Fruit fly (Drosophila melanogaster) whole organism, embryonic: Measurements from ENCODE around the gene Sirt6.

Source experiments
- Antp ChIP-seq: fragments of 200-800 bp; sonication (Bioruptor generic); optimal IDR thresholded peaks from 3 replicates; lab custom pipeline; 2016; ENCODE audit warnings: missing biosample characterization, missing genetic modification characterization
- CG10274 ChIP-seq: fragments of 200-800 bp; sonication (Bioruptor generic); optimal IDR thresholded peaks from 3 replicates; lab custom pipeline; 2017; ENCODE audit warnings: missing biosample characterization, mild to moderate bottlenecking, missing genetic modification characterization
- CG11456 ChIP-seq: fragments of 200-800 bp; sonication (Bioruptor generic); IDR thresholded peaks from 3 replicates; pipeline ENCODE4 v1.3.6; 2022; ENCODE audit warnings: missing biosample characterization, missing genetic modification characterization
- CG11560 ChIP-seq: fragments of 200-800 bp; sonication (Bioruptor generic); IDR thresholded peaks from 3 replicates; pipeline ENCODE4 v1.3.6; 2022; ENCODE audit warnings: missing biosample characterization, missing genetic modification characterization
- CG11695 ChIP-seq: fragments of 200-800 bp; sonication (Bioruptor generic); IDR thresholded peaks from 3 replicates; pipeline ENCODE4 v1.3.6; 2022; ENCODE audit warnings: missing biosample characterization, missing genetic modification characterization
- CG11696 ChIP-seq: fragments of 200-800 bp; sonication (Bioruptor generic); IDR thresholded peaks from 2 replicates; pipeline ENCODE4 v1.3.6; 2022; ENCODE audit warnings: missing biosample characterization, missing genetic modification characterization
- CG12104 ChIP-seq: fragments of 200-800 bp; sonication (Bioruptor generic); optimal IDR thresholded peaks from 3 replicates; lab custom pipeline; 2016; ENCODE audit warnings: missing biosample characterization, missing genetic modification characterization
- CG12299 ChIP-seq: fragments of 200-800 bp; sonication (Bioruptor generic); optimal IDR thresholded peaks from 2 replicates; lab custom pipeline; 2018; ENCODE audit warnings: missing biosample characterization, mild to moderate bottlenecking, missing genetic modification characterization
- CG13894 ChIP-seq: fragments of 200-800 bp; sonication (Bioruptor generic); optimal IDR thresholded peaks from 3 replicates; lab custom pipeline; 2018; ENCODE audit warnings: missing biosample characterization, mild to moderate bottlenecking, missing genetic modification characterization, moderate library complexity
- CG15479 ChIP-seq: fragments of 200-800 bp; sonication (Bioruptor generic); optimal IDR thresholded peaks from 3 replicates; lab custom pipeline; 2019; ENCODE audit warnings: missing biosample characterization, mild to moderate bottlenecking, missing genetic modification characterization, moderate library complexity
- CG18011 ChIP-seq: fragments of 200-800 bp; sonication (Bioruptor generic); optimal IDR thresholded peaks from 2 replicates; lab custom pipeline; 2017; ENCODE audit warnings: missing biosample characterization, missing genetic modification characterization, mild to moderate bottlenecking, moderate library complexity, missing genotype
- CG18619 ChIP-seq: fragments of 200-800 bp; sonication (Bioruptor generic); optimal IDR thresholded peaks from 3 replicates; lab custom pipeline; 2017; ENCODE audit warnings: missing biosample characterization, mild to moderate bottlenecking, missing genetic modification characterization
- CG2875 ChIP-seq: fragments of 200-800 bp; sonication (Bioruptor generic); optimal IDR thresholded peaks from 2 replicates; lab custom pipeline; 2017; ENCODE audit warnings: missing biosample characterization, mild to moderate bottlenecking, missing genetic modification characterization, missing genetic modification reagents
- CG31224 ChIP-seq: fragments of 200-800 bp; sonication (Bioruptor generic); IDR thresholded peaks from 2 replicates; pipeline ENCODE4 v1.3.6; 2022; ENCODE audit warnings: missing biosample characterization, missing genetic modification characterization
- CG3163 ChIP-seq: fragments of 200-800 bp; sonication (Bioruptor generic); optimal IDR thresholded peaks from 3 replicates; lab custom pipeline; 2016; ENCODE audit warnings: missing biosample characterization, missing genetic modification characterization
- CG34376 ChIP-seq: fragments of 200-800 bp; sonication (Bioruptor generic); optimal IDR thresholded peaks from 2 replicates; lab custom pipeline; 2018; ENCODE audit warnings: missing biosample characterization, mild to moderate bottlenecking, missing genetic modification characterization
- CG7357 ChIP-seq: fragments of 200-800 bp; sonication (Bioruptor generic); IDR thresholded peaks from 3 replicates; pipeline ENCODE4 v1.3.6; 2022; ENCODE audit warnings: missing biosample characterization, missing genetic modification characterization
- CG7745 ChIP-seq: fragments of 200-800 bp; sonication (Bioruptor generic); optimal IDR thresholded peaks from 2 replicates; lab custom pipeline; 2018; ENCODE audit warnings: missing biosample characterization, mild to moderate bottlenecking, missing genetic modification characterization, moderate library complexity
- CG7839 ChIP-seq: fragments of 200-800 bp; sonication (Bioruptor generic); optimal IDR thresholded peaks from 3 replicates; lab custom pipeline; 2018; ENCODE audit warnings: missing biosample characterization, mild to moderate bottlenecking, missing genetic modification characterization, moderate library complexity
- CG8290 ChIP-seq, 3 experiments: fragments of 200-800 bp; sonication (Bioruptor generic); optimal IDR thresholded peaks; 2 replicates each; lab custom pipeline; 2016 to 2019; ENCODE audit warnings: missing biosample characterization in 3 of 3, missing genetic modification characterization in 3 of 3, mild to moderate bottlenecking in 2 of 3, moderate library complexity in 1 of 3
- Camta ChIP-seq: fragments of 200-800 bp; sonication (Bioruptor generic); optimal IDR thresholded peaks from 2 replicates; lab custom pipeline; 2016; ENCODE audit warnings: missing biosample characterization, missing genetic modification characterization
- Dref ChIP-seq: fragments of 200-800 bp; sonication (Bioruptor generic); IDR thresholded peaks from 2 replicates; pipeline ENCODE4 v1.3.6; 2022; ENCODE audit warnings: missing biosample characterization, missing genetic modification characterization
- E2f1 ChIP-seq: fragments of 200-800 bp; sonication (Bioruptor generic); IDR thresholded peaks from 2 replicates; pipeline ENCODE4 v1.3.6; 2022; ENCODE audit warnings: missing biosample characterization, missing genetic modification characterization
- Jarid2 ChIP-seq: fragments of 200-800 bp; sonication (Bioruptor generic); optimal IDR thresholded peaks from 3 replicates; lab custom pipeline; 2017; ENCODE audit warnings: mild to moderate bottlenecking, missing biosample characterization, missing genetic modification reagents, missing genetic modification characterization
- MBD-R2 ChIP-seq: fragments of 200-800 bp; sonication (Bioruptor generic); IDR thresholded peaks from 2 replicates; pipeline ENCODE4 v1.3.6; 2022; ENCODE audit warnings: missing biosample characterization, missing genetic modification characterization
- Ravus ChIP-seq: fragments of 200-800 bp; sonication (Bioruptor generic); IDR thresholded peaks from 2 replicates; pipeline ENCODE4 v1.3.6; 2022; ENCODE audit warnings: missing biosample characterization, missing genetic modification characterization
- Rfx ChIP-seq: fragments of 200-800 bp; sonication (Bioruptor generic); IDR thresholded peaks from 2 replicates; pipeline ENCODE4 v1.3.6; 2022; ENCODE audit warnings: missing biosample characterization, missing genetic modification characterization
- Six4 ChIP-seq: fragments of 200-800 bp; sonication (Bioruptor generic); optimal IDR thresholded peaks from 2 replicates; lab custom pipeline; 2016; ENCODE audit warnings: missing biosample characterization, missing genetic modification characterization
- Ssrp ChIP-seq: fragments of 200-800 bp; sonication (Bioruptor generic); optimal IDR thresholded peaks from 2 replicates; lab custom pipeline; 2018; ENCODE audit warnings: missing biosample characterization, mild to moderate bottlenecking, missing genetic modification characterization, moderate library complexity
- Xbp1 ChIP-seq: fragments of 200-800 bp; sonication (Bioruptor generic); optimal IDR thresholded peaks from 3 replicates; lab custom pipeline; 2016; ENCODE audit warnings: missing biosample characterization, mild to moderate bottlenecking, missing genetic modification characterization
- YL-1 ChIP-seq: fragments of 200-800 bp; sonication (Bioruptor generic); optimal IDR thresholded peaks from 3 replicates; lab custom pipeline; 2017; ENCODE audit warnings: missing biosample characterization, mild to moderate bottlenecking, missing genetic modification characterization
- br ChIP-seq: fragments of >200 bp; optimal IDR thresholded peaks from 2 replicates; lab custom pipeline; 2017
- da ChIP-seq: fragments of 200-800 bp; sonication (Bioruptor generic); optimal IDR thresholded peaks from 2 replicates; lab custom pipeline; 2016; ENCODE audit warnings: missing biosample characterization, missing genetic modification characterization
- dpn ChIP-seq, 2 experiments: fragments of 200-800 bp; sonication (Bioruptor generic); optimal IDR thresholded peaks; 3 replicates each; lab custom pipeline; 2016; ENCODE audit warnings: missing biosample characterization in 2 of 2, missing genetic modification characterization in 2 of 2
- exex ChIP-seq: fragments of 200-800 bp; sonication (Bioruptor generic); optimal IDR thresholded peaks from 4 replicates; lab custom pipeline; 2018; ENCODE audit warnings: missing biosample characterization, mild to moderate bottlenecking, missing genetic modification characterization, moderate library complexity
- ftz-f1 ChIP-seq: fragments of 200-800 bp; sonication (Bioruptor generic); optimal IDR thresholded peaks from 2 replicates; lab custom pipeline; 2016; ENCODE audit warnings: missing biosample characterization, missing genetic modification characterization
- fu2 ChIP-seq: fragments of 200-800 bp; sonication (Bioruptor generic); optimal IDR thresholded peaks from 2 replicates; lab custom pipeline; 2016; ENCODE audit warnings: missing biosample characterization, missing genetic modification characterization
- her ChIP-seq: fragments of 200-800 bp; sonication (Bioruptor generic); optimal IDR thresholded peaks from 2 replicates; lab custom pipeline; 2016; ENCODE audit warnings: missing biosample characterization, missing genetic modification characterization
- lab ChIP-seq: fragments of 200-800 bp; sonication (Bioruptor generic); optimal IDR thresholded peaks from 3 replicates; lab custom pipeline; 2017; ENCODE audit warnings: missing biosample characterization, missing genetic modification characterization, mild to moderate bottlenecking, moderate library complexity, missing genetic modification reagents
- oc ChIP-seq: fragments of 200-800 bp; sonication (Bioruptor generic); optimal IDR thresholded peaks from 2 replicates; lab custom pipeline; 2018; ENCODE audit warnings: missing biosample characterization, mild to moderate bottlenecking, missing genetic modification characterization, moderate library complexity
- pan ChIP-seq, 4 experiments: fragments of >200 bp in 3 of 4; fragments of 200-800 bp in 1 of 4; sonication (Bioruptor generic) in 1 of 4; optimal IDR thresholded peaks in 3 of 4; IDR thresholded peaks in 1 of 4; 2 replicates each; pipeline versions ENCODE4 v1.3.6 to Lab custom; 2017 to 2022; ENCODE audit warnings: missing biosample characterization in 2 of 4, missing genetic modification characterization in 2 of 4, mixed read lengths in 1 of 4
- pnt ChIP-seq: fragments of 200-800 bp; sonication (Bioruptor generic); optimal IDR thresholded peaks from 3 replicates; lab custom pipeline; 2016; ENCODE audit warnings: missing biosample characterization, missing genetic modification characterization
- pros ChIP-seq: fragments of 200-800 bp; sonication (Bioruptor generic); optimal IDR thresholded peaks from 3 replicates; lab custom pipeline; 2019; ENCODE audit warnings: missing biosample characterization, mild to moderate bottlenecking, missing genetic modification characterization, moderate library complexity
- toy ChIP-seq: fragments of 200-800 bp; sonication (Bioruptor generic); IDR thresholded peaks from 2 replicates; pipeline ENCODE4 v1.3.6; 2022; ENCODE audit warnings: missing biosample characterization, missing genetic modification characterization
- unpg ChIP-seq: fragments of 200-800 bp; sonication (Bioruptor generic); optimal IDR thresholded peaks from 3 replicates; lab custom pipeline; 2018; ENCODE audit warnings: missing biosample characterization, mild to moderate bottlenecking, missing genetic modification characterization, moderate library complexity
- vvl ChIP-seq: fragments of 200-800 bp; sonication (Bioruptor generic); IDR thresholded peaks from 2 replicates; pipeline ENCODE4 v1.3.6; 2022; ENCODE audit warnings: missing biosample characterization, missing genetic modification characterization

Gene Sirt6

dm6 chr3R:10264601-10265421 lies 3.2 kb upstream of the Sirt6 start (continued):
- no peak for TF ChIP-seq Rfx (GFP tag; lab: Robert Waterston, UW)

dm6 chr3R:10263972-10264536 lies 2.4 kb upstream of the Sirt6 start, which contains the start of gene Nuak:
Nuak (plus strand) TSS chr3R:10264306.
- peak; percentile 84 for TF ChIP-seq CG8290 (GFP tag; optimal IDR thresholded peaks at IDR 0.05; lab: Kevin White, UChicago)
- peak in 1 of 2 experiments; percentile 92 for TF ChIP-seq CG8290 (tag; optimal IDR thresholded peaks at IDR 0.05; lab: Kevin White, UChicago)
- TF ChIP-seq Jarid2 (GFP tag; lab: Kevin White, UChicago), result peak; percentile 99
- peak; percentile 74 for TF ChIP-seq pros (GFP tag; lab: Kevin White, UChicago)
- no peak for TF ChIP-seq Dref (GFP tag; lab: Robert Waterston, UW)
- no peak for TF ChIP-seq pan (optimal IDR thresholded peaks at IDR 0.05; lab: Kevin White, UChicago)
- TF ChIP-seq pan (GFP tag; optimal IDR thresholded peaks at IDR 0.05 in 1 of 2, IDR thresholded peaks at IDR 0.05 in 1 of 2), result no peak
- peak; percentile 90 for TF ChIP-seq Camta (GFP tag; lab: Kevin White, UChicago)
- TF ChIP-seq CG11696, result no peak
- peak; percentile 38 for TF ChIP-seq oc (tag; lab: Kevin White, UChicago)
- TF ChIP-seq unpg, result peak; percentile 81
- no peak for TF ChIP-seq Ravus (GFP tag; lab: Robert Waterston, UW)
- no peak for TF ChIP-seq CG11695
- TF ChIP-seq E2f1, result no peak
- peak; percentile 80 for TF ChIP-seq CG18619 (GFP tag; lab: Kevin White, UChicago)
- TF ChIP-seq Ssrp, result peak; percentile 67
- peak; percentile 96 for TF ChIP-seq fu2 (GFP tag; lab: Kevin White, UChicago)
- TF ChIP-seq toy, result no peak
- no peak for TF ChIP-seq CG31224 (GFP tag; lab: Robert Waterston, UW)
- peak; percentile 98 for TF ChIP-seq pnt (GFP tag; lab: Kevin White, UChicago)
- TF ChIP-seq lab (GFP tag; lab: Kevin White, UChicago), result peak; percentile 89
- no peak for TF ChIP-seq CG11456 (GFP tag; lab: Robert Waterston, UW)
- peak; percentile 95 for TF ChIP-seq Xbp1 (GFP tag; lab: Kevin White, UChicago)
- peak; percentile 96 for TF ChIP-seq CG7839 (tag; lab: Kevin White, UChicago)
- peak; percentile 89 for TF ChIP-seq CG13894 (tag; lab: Kevin White, UChicago)
- TF ChIP-seq Six4 (GFP tag; lab: Kevin White, UChicago), result peak; percentile 87
- peak; percentile 22 for TF ChIP-seq CG10274 (GFP tag; lab: Kevin White, UChicago)
- TF ChIP-seq da (GFP tag; lab: Kevin White, UChicago), result peak; percentile 82
- TF ChIP-seq CG2875, result peak; percentile 74
- TF ChIP-seq CG3163 (GFP tag; lab: Kevin White, UChicago), result peak; percentile 85
- peak; percentile 32 for TF ChIP-seq CG7745 (tag; lab: Kevin White, UChicago)
- TF ChIP-seq MBD-R2 (GFP tag; lab: Robert Waterston, UW), result no peak
- TF ChIP-seq vvl (GFP tag; lab: Robert Waterston, UW), result no peak
- no peak for TF ChIP-seq CG15479 (GFP tag; lab: Kevin White, UChicago)
- TF ChIP-seq CG12104, result peak; percentile 71
- peak; percentile 46 for TF ChIP-seq YL-1
- peak; percentile 75 for TF ChIP-seq CG7357 (GFP tag; lab: Robert Waterston, UW)
- TF ChIP-seq ftz-f1, result peak; percentile 33
- peak; percentile 93 for TF ChIP-seq her (GFP tag; lab: Kevin White, UChicago)
- peak; percentile 75 for TF ChIP-seq CG18011 (GFP tag; lab: Kevin White, UChicago)
- TF ChIP-seq CG11560 (tag; lab: Robert Waterston, UW), result no peak
- peak; percentile 78 for TF ChIP-seq CG12299 (tag; lab: Kevin White, UChicago)
- TF ChIP-seq br (lab: Kevin White, UChicago), result no peak
- peak; percentile 45 for TF ChIP-seq exex
- TF ChIP-seq CG34376 (GFP tag; lab: Kevin White, UChicago), result peak; percentile 73
- peak; percentile 99 for TF ChIP-seq Antp (GFP tag; lab: Kevin White, UChicago)
- TF ChIP-seq dpn (GFP tag; optimal IDR thresholded peaks at IDR 0.05; lab: Kevin White, UChicago), result peak; percentile 94 to 96
